Worm (Caenorhabditis elegans): ENCODE results near the gene fbxa-224.

- TF ChIP-seq sea-1 (GFP tag; conservative IDR thresholded peaks at IDR 0.05) = no peak
- TF ChIP-seq scrt-1 (GFP tag; IDR thresholded peaks at IDR 0.05) = no peak
- TF ChIP-seq ceh-13 (GFP tag; optimal IDR thresholded peaks at IDR 0.05) = no peak
- TF ChIP-seq tbx-11 (GFP tag; IDR thresholded peaks at IDR 0.05) = no peak
- TF ChIP-seq pes-1 (GFP tag; IDR thresholded peaks at IDR 0.05) = no peak
- TF ChIP-seq ets-7 (tag; optimal IDR thresholded peaks at IDR 0.05) = no peak
- TF ChIP-seq ceh-36 (tag; optimal IDR thresholded peaks at IDR 0.05) = no peak
- TF ChIP-seq hmg-4 (GFP tag; optimal IDR thresholded peaks at IDR 0.05) = no peak
- TF ChIP-seq F13C5.2 (tag; optimal IDR thresholded peaks at IDR 0.05) = no peak
Measured at ce11 chrII:7588295-7588694, 40.4 kb upstream of the fbxa-224 start.

Measured in whole organism, early embryonic.